Fruit fly (Drosophila melanogaster) whole organism, embryonic: ENCODE results near the gene CG3513.

Experiments
- Atf-2 ChIP-seq: fragments of 200-800 bp; sonication (Bioruptor generic); optimal IDR thresholded peaks from 2 replicates; lab custom pipeline; 2016; ENCODE audit warnings: missing biosample characterization, missing genetic modification characterization
- Bgb ChIP-seq: fragments of 200-800 bp; sonication (Bioruptor generic); IDR thresholded peaks from 2 replicates; pipeline ENCODE4 v1.3.6; 2022; ENCODE audit warnings: missing biosample characterization, missing genetic modification characterization; ENCODE audit not compliant: partially characterized antibody
- BtbVII ChIP-seq: fragments of 200-800 bp; sonication (Bioruptor generic); optimal IDR thresholded peaks from 3 replicates; lab custom pipeline; 2017; ENCODE audit warnings: missing biosample characterization, mild to moderate bottlenecking, missing genetic modification characterization
- CG10462 ChIP-seq: fragments of 200-800 bp; sonication (Bioruptor generic); optimal IDR thresholded peaks from 2 replicates; lab custom pipeline; 2016; ENCODE audit warnings: missing biosample characterization, missing genetic modification characterization
- CG10543 ChIP-seq: fragments of 200-800 bp; sonication (Bioruptor generic); optimal IDR thresholded peaks from 3 replicates; lab custom pipeline; 2017; ENCODE audit warnings: missing biosample characterization, mild to moderate bottlenecking, missing genetic modification characterization, moderate library complexity
- CG11093 ChIP-seq: fragments of 200-800 bp; sonication (Bioruptor generic); IDR thresholded peaks from 3 replicates; pipeline ENCODE4 v1.3.6; 2022; ENCODE audit warnings: missing biosample characterization, missing genetic modification characterization
- CG12219 ChIP-seq: fragments of 200-800 bp; sonication (Bioruptor generic); optimal IDR thresholded peaks from 3 replicates; lab custom pipeline; 2018; ENCODE audit warnings: missing biosample characterization, mild to moderate bottlenecking, missing genetic modification characterization
- CG12769 ChIP-seq: fragments of 200-800 bp; sonication (Bioruptor generic); optimal IDR thresholded peaks from 2 replicates; lab custom pipeline; 2019; ENCODE audit warnings: missing biosample characterization, mild to moderate bottlenecking, missing genetic modification characterization, moderate library complexity
- CG12942 ChIP-seq: fragments of 200-800 bp; sonication (Bioruptor generic); optimal IDR thresholded peaks from 3 replicates; lab custom pipeline; 2016; ENCODE audit warnings: missing biosample characterization, missing genetic modification characterization
- CG13123 ChIP-seq: fragments of 200-800 bp; sonication (Bioruptor generic); optimal IDR thresholded peaks from 2 replicates; lab custom pipeline; 2016; ENCODE audit warnings: missing biosample characterization, missing genetic modification characterization
- CG14965 ChIP-seq: fragments of 200-800 bp; sonication (Bioruptor generic); optimal IDR thresholded peaks from 2 replicates; lab custom pipeline; 2016; ENCODE audit warnings: missing biosample characterization, missing genetic modification characterization, borderline replicate concordance
- CG15011 ChIP-seq: fragments of 200-800 bp; sonication (Bioruptor generic); optimal IDR thresholded peaks from 3 replicates; lab custom pipeline; 2018; ENCODE audit warnings: missing biosample characterization, mild to moderate bottlenecking, missing genetic modification characterization
- CG15073 ChIP-seq: fragments of 200-800 bp; sonication (Bioruptor generic); optimal IDR thresholded peaks from 2 replicates; lab custom pipeline; 2016; ENCODE audit warnings: missing biosample characterization, missing genetic modification characterization
- CG15601 ChIP-seq: fragments of 200-800 bp; sonication (Bioruptor generic); optimal IDR thresholded peaks from 3 replicates; lab custom pipeline; 2019; ENCODE audit warnings: missing biosample characterization, mild to moderate bottlenecking, missing genetic modification characterization, moderate library complexity
- CG1603 ChIP-seq: fragments of 200-800 bp; sonication (Bioruptor generic); optimal IDR thresholded peaks from 2 replicates; lab custom pipeline; 2019; ENCODE audit warnings: missing biosample characterization, mild to moderate bottlenecking, missing genetic modification characterization, moderate library complexity
- CG17328 ChIP-seq: fragments of 200-800 bp; sonication (Bioruptor generic); IDR thresholded peaks from 2 replicates; pipeline ENCODE4 v1.3.6; 2022; ENCODE audit warnings: missing biosample characterization, missing genetic modification characterization
- CG1832 ChIP-seq: fragments of 200-800 bp; sonication (Bioruptor generic); optimal IDR thresholded peaks from 2 replicates; lab custom pipeline; 2017; ENCODE audit warnings: missing biosample characterization, mild to moderate bottlenecking, missing genetic modification characterization, inconsistent platforms
- CG2202 ChIP-seq: fragments of 200-800 bp; sonication (Bioruptor generic); optimal IDR thresholded peaks from 2 replicates; lab custom pipeline; 2018; ENCODE audit warnings: missing biosample characterization, mild to moderate bottlenecking, missing genetic modification characterization
- CG2875 ChIP-seq: fragments of 200-800 bp; sonication (Bioruptor generic); optimal IDR thresholded peaks from 2 replicates; lab custom pipeline; 2017; ENCODE audit warnings: missing biosample characterization, mild to moderate bottlenecking, missing genetic modification characterization, missing genetic modification reagents
- CG31441 ChIP-seq: fragments of 200-800 bp; sonication (Bioruptor generic); IDR thresholded peaks from 2 replicates; pipeline ENCODE4 v1.3.6; 2022; ENCODE audit warnings: missing biosample characterization, missing genetic modification characterization
- CG3838 ChIP-seq: fragments of 200-800 bp; sonication (Bioruptor generic); optimal IDR thresholded peaks from 3 replicates; lab custom pipeline; 2016; ENCODE audit warnings: missing biosample characterization, missing genetic modification characterization
- CG43689 ChIP-seq: fragments of 200-800 bp; sonication (Bioruptor generic); IDR thresholded peaks from 2 replicates; pipeline ENCODE4 v1.3.6; 2022; ENCODE audit warnings: missing biosample characterization, missing genetic modification characterization
- CG6654 ChIP-seq: fragments of 200-800 bp; sonication (Bioruptor generic); optimal IDR thresholded peaks from 2 replicates; lab custom pipeline; 2017; ENCODE audit warnings: missing biosample characterization, mild to moderate bottlenecking, missing genetic modification characterization
- CG8281 ChIP-seq: fragments of 200-800 bp; sonication (Bioruptor generic); optimal IDR thresholded peaks from 2 replicates; lab custom pipeline; 2018; ENCODE audit warnings: missing biosample characterization, mild to moderate bottlenecking, missing genetic modification characterization, moderate library complexity
- CG8388 ChIP-seq: fragments of 200-800 bp; sonication (Bioruptor generic); optimal IDR thresholded peaks from 2 replicates; lab custom pipeline; 2019; ENCODE audit warnings: missing biosample characterization, mild to moderate bottlenecking, missing genetic modification characterization, moderate library complexity
- CG8944 ChIP-seq: fragments of 200-800 bp; sonication (Bioruptor generic); optimal IDR thresholded peaks from 3 replicates; lab custom pipeline; 2016; ENCODE audit warnings: missing biosample characterization, missing genetic modification characterization
- CG9932 ChIP-seq: fragments of 200-800 bp; sonication (Bioruptor generic); IDR thresholded peaks from 2 replicates; pipeline ENCODE4 v1.3.6; 2022; ENCODE audit warnings: missing biosample characterization, missing genetic modification characterization
- Dip3 ChIP-seq: fragments of 200-800 bp; sonication (Bioruptor generic); optimal IDR thresholded peaks from 3 replicates; lab custom pipeline; 2016; ENCODE audit warnings: missing biosample characterization, missing genetic modification characterization
- Dp ChIP-seq: fragments of 200-800 bp; sonication (Bioruptor generic); optimal IDR thresholded peaks from 2 replicates; lab custom pipeline; 2018; ENCODE audit warnings: missing biosample characterization, mild to moderate bottlenecking, missing genetic modification characterization, moderate library complexity
- Elba2 ChIP-seq: fragments of 200-800 bp; sonication (Bioruptor generic); optimal IDR thresholded peaks from 3 replicates; lab custom pipeline; 2016; ENCODE audit warnings: missing biosample characterization, missing genetic modification characterization
- NfI ChIP-seq: fragments of 200-800 bp; sonication (Bioruptor generic); optimal IDR thresholded peaks from 3 replicates; lab custom pipeline; 2018; ENCODE audit warnings: missing biosample characterization, mild to moderate bottlenecking, missing genetic modification characterization, moderate library complexity
- Side ChIP-seq: fragments of 200-800 bp; sonication (Bioruptor generic); optimal IDR thresholded peaks from 2 replicates; lab custom pipeline; 2016; ENCODE audit warnings: missing biosample characterization, missing genetic modification characterization
- Sox100B ChIP-seq: fragments of 200-800 bp; sonication (Bioruptor generic); optimal IDR thresholded peaks from 3 replicates; lab custom pipeline; 2018; ENCODE audit warnings: missing biosample characterization, mild to moderate bottlenecking, missing genetic modification characterization
- Sox102F ChIP-seq: fragments of 200-800 bp; sonication (Bioruptor generic); optimal IDR thresholded peaks from 2 replicates; lab custom pipeline; 2018; ENCODE audit warnings: missing biosample characterization, mild to moderate bottlenecking, missing genetic modification characterization, moderate library complexity
- Trl ChIP-seq, 3 experiments: fragments of >200 bp in 2 of 3; fragments of 200-800 bp in 1 of 3; sonication (Bioruptor generic) in 1 of 3; optimal IDR thresholded peaks; 2 replicates in 1 of 3; 3 replicates in 2 of 3; lab custom pipeline; 2016 to 2017; ENCODE audit warnings: missing biosample characterization in 1 of 3, missing genetic modification characterization in 1 of 3
- ase ChIP-seq: fragments of 200-800 bp; sonication (Bioruptor generic); IDR thresholded peaks from 3 replicates; pipeline ENCODE4 v1.3.6; 2022; ENCODE audit warnings: missing biosample characterization, missing genetic modification characterization
- dmrt99B ChIP-seq: fragments of 200-800 bp; sonication (Bioruptor generic); optimal IDR thresholded peaks from 2 replicates; lab custom pipeline; 2018; ENCODE audit warnings: missing biosample characterization, mild to moderate bottlenecking, missing genetic modification characterization, moderate library complexity
- emc ChIP-seq: fragments of 200-800 bp; sonication (Bioruptor generic); optimal IDR thresholded peaks from 2 replicates; lab custom pipeline; 2016; ENCODE audit warnings: missing biosample characterization, missing genetic modification characterization
- her ChIP-seq: fragments of 200-800 bp; sonication (Bioruptor generic); optimal IDR thresholded peaks from 2 replicates; lab custom pipeline; 2016; ENCODE audit warnings: missing biosample characterization, missing genetic modification characterization
- ken ChIP-seq: fragments of 200-800 bp; sonication (Bioruptor generic); IDR thresholded peaks from 3 replicates; pipeline ENCODE4 v1.3.6; 2022; ENCODE audit warnings: missing biosample characterization, missing genetic modification characterization
- lab ChIP-seq: fragments of 200-800 bp; sonication (Bioruptor generic); optimal IDR thresholded peaks from 3 replicates; lab custom pipeline; 2017; ENCODE audit warnings: missing biosample characterization, missing genetic modification characterization, mild to moderate bottlenecking, moderate library complexity, missing genetic modification reagents
- mirr ChIP-seq: fragments of 200-800 bp; sonication (Bioruptor generic); optimal IDR thresholded peaks from 3 replicates; lab custom pipeline; 2018; ENCODE audit warnings: missing biosample characterization, mild to moderate bottlenecking, missing genetic modification characterization
- pho ChIP-seq: fragments of 200-800 bp; sonication (Bioruptor generic); optimal IDR thresholded peaks from 2 replicates; lab custom pipeline; 2016; ENCODE audit warnings: missing biosample characterization, missing genetic modification characterization
- pnt ChIP-seq: fragments of 200-800 bp; sonication (Bioruptor generic); optimal IDR thresholded peaks from 3 replicates; lab custom pipeline; 2016; ENCODE audit warnings: missing biosample characterization, missing genetic modification characterization
- psq ChIP-seq: fragments of 200-800 bp; sonication (Bioruptor generic); optimal IDR thresholded peaks from 2 replicates; lab custom pipeline; 2017; ENCODE audit warnings: missing biosample characterization, missing genetic modification characterization
- pum ChIP-seq: fragments of 200-800 bp; sonication (Bioruptor generic); optimal IDR thresholded peaks from 2 replicates; lab custom pipeline; 2016; ENCODE audit warnings: missing biosample characterization, missing genetic modification characterization
- run ChIP-seq: fragments of 200-800 bp; sonication (Bioruptor generic); optimal IDR thresholded peaks from 3 replicates; lab custom pipeline; 2018; ENCODE audit warnings: missing biosample characterization, mild to moderate bottlenecking, missing genetic modification characterization
- sim ChIP-seq: fragments of 200-800 bp; sonication (Bioruptor generic); IDR thresholded peaks from 2 replicates; pipeline ENCODE4 v1.3.6; 2022; ENCODE audit warnings: missing biosample characterization, missing genetic modification characterization
- slbo ChIP-seq: fragments of 200-800 bp; sonication (Bioruptor generic); IDR thresholded peaks from 2 replicates; pipeline ENCODE4 v1.3.6; 2022; ENCODE audit warnings: missing biosample characterization, missing genetic modification characterization
- wek ChIP-seq: fragments of 200-800 bp; sonication (Bioruptor generic); optimal IDR thresholded peaks from 3 replicates; lab custom pipeline; 2018; ENCODE audit warnings: missing biosample characterization, mild to moderate bottlenecking, missing genetic modification characterization, moderate library complexity
- zfh1 ChIP-seq: fragments of 200-800 bp; sonication (Bioruptor generic); IDR thresholded peaks from 3 replicates; pipeline ENCODE4 v1.3.6; 2022; ENCODE audit warnings: missing biosample characterization, missing genetic modification characterization

The CG3513 gene

DNA sequence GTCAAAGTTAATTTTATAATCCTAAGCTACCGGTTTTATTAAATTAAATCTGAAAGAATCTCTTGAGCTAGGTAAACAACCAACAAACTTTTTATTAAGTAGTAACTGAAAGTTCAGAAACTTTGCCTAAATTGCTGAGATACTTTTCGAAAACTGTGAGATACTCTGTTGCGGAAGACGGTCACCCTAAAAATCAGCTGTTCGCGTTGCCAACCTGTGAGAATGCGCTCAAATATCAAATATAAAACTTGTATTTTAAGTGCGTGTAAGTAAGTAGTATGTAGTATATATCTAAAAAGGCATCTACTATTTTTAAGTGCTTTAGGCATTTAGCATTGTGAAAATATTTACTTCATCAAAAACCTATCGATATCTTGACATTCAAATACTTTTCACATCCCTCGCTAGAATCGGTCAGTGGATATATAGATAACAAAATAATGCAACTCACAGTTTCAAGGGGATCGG, 20.0 kb upstream of the CG3513 start, which contains the start of the genes CG31955 and CG2818 (continued):
- no peak for TF ChIP-seq CG43689 (GFP tag; lab: Robert Waterston, UW)
- TF ChIP-seq Elba2 (GFP tag; lab: Kevin White, UChicago), result no peak
- TF ChIP-seq zfh1, result no peak
- no peak for TF ChIP-seq emc
- peak; percentile 26 for TF ChIP-seq NfI (GFP tag; lab: Kevin White, UChicago)
- TF ChIP-seq CG15601, result no peak
- TF ChIP-seq BtbVII (GFP tag; lab: Kevin White, UChicago), result no peak
- no peak for TF ChIP-seq CG12942 (GFP tag; lab: Kevin White, UChicago)
- no peak for TF ChIP-seq psq (GFP tag; lab: Kevin White, UChicago)
- no peak for TF ChIP-seq CG10462 (GFP tag; lab: Kevin White, UChicago)
- peak; percentile 36 for TF ChIP-seq CG12769
- TF ChIP-seq CG8944 (GFP tag; lab: Kevin White, UChicago), result no peak
- TF ChIP-seq her, result no peak
- no peak for TF ChIP-seq CG15073 (GFP tag; lab: Kevin White, UChicago)
- TF ChIP-seq pnt, result no peak
- TF ChIP-seq Side (GFP tag; lab: Kevin White, UChicago), result no peak
- no peak for TF ChIP-seq CG31441 (GFP tag; lab: Robert Waterston, UW)
- no peak for TF ChIP-seq CG2875 (GFP tag; lab: Kevin White, UChicago)
- TF ChIP-seq run (tag; lab: Kevin White, UChicago), result no peak
- peak; percentile 59 for TF ChIP-seq Dp (GFP tag; lab: Kevin White, UChicago)
- no peak for TF ChIP-seq CG3838 (GFP tag; lab: Kevin White, UChicago)
- no peak for TF ChIP-seq ase
- TF ChIP-seq pum (GFP tag; lab: Kevin White, UChicago), result no peak
- no peak for TF ChIP-seq CG9932 (GFP tag; lab: Robert Waterston, UW)
- TF ChIP-seq CG8388 (GFP tag; lab: Kevin White, UChicago), result no peak
- TF ChIP-seq CG8281 (tag; lab: Kevin White, UChicago), result no peak
- TF ChIP-seq CG14965 (GFP tag; lab: Kevin White, UChicago), result no peak
- TF ChIP-seq slbo (GFP tag; lab: Robert Waterston, UW), result no peak
- TF ChIP-seq Dip3 (GFP tag; lab: Kevin White, UChicago), result no peak
- TF ChIP-seq lab (GFP tag; lab: Kevin White, UChicago), result peak; percentile 23
- no peak for TF ChIP-seq wek (GFP tag; lab: Kevin White, UChicago)
- TF ChIP-seq Trl (optimal IDR thresholded peaks at IDR 0.05; lab: Kevin White, UChicago), result no peak
- no peak for TF ChIP-seq Trl (GFP tag; optimal IDR thresholded peaks at IDR 0.05; lab: Kevin White, UChicago)
- TF ChIP-seq pho (GFP tag; lab: Kevin White, UChicago), result no peak
- no peak for TF ChIP-seq mirr (GFP tag; lab: Kevin White, UChicago)
- no peak for TF ChIP-seq ken (GFP tag; lab: Robert Waterston, UW)
- peak; percentile 61; the same call in 1 of the 2 replicates for TF ChIP-seq Bgb (GFP tag; lab: Robert Waterston, UW)
- no peak for TF ChIP-seq Sox100B (GFP tag; lab: Kevin White, UChicago)
- no peak for TF ChIP-seq CG11093 (GFP tag; lab: Robert Waterston, UW)
- TF ChIP-seq sim (GFP tag; lab: Robert Waterston, UW), result no peak
- TF ChIP-seq CG13123 (GFP tag; lab: Kevin White, UChicago), result no peak
- TF ChIP-seq CG2202, result no peak
- no peak for TF ChIP-seq CG17328 (GFP tag; lab: Robert Waterston, UW)
- TF ChIP-seq Sox102F, result no peak
- no peak for TF ChIP-seq dmrt99B (tag; lab: Kevin White, UChicago)
- no peak for TF ChIP-seq CG6654
- no peak for TF ChIP-seq CG12219 (GFP tag; lab: Kevin White, UChicago)
- TF ChIP-seq CG15011 (GFP tag; lab: Kevin White, UChicago), result no peak
- TF ChIP-seq CG1832 (GFP tag; lab: Kevin White, UChicago), result no peak
- TF ChIP-seq CG10543 (GFP tag; lab: Kevin White, UChicago), result no peak
- TF ChIP-seq CG1603 (tag; lab: Kevin White, UChicago), result peak; percentile 51
- TF ChIP-seq Atf-2, result no peak
